Worm (Caenorhabditis elegans) whole organism, young adult: ENCODE measurements around the gene cnnm-3.

Source experiments
- B0261.1 ChIP-seq: sonication (generic microtip); optimal IDR thresholded peaks from 2 replicates; lab custom pipeline; 2016; ENCODE audit warnings: mild to moderate bottlenecking, missing genetic modification characterization, moderate library complexity, missing compliant biosample characterization
- D2030.7 ChIP-seq: fragments of 200-800 bp; sonication (Bioruptor generic); IDR thresholded peaks from 2 replicates; pipeline ENCODE4 v1.3.6; 2022; ENCODE audit warnings: missing genetic modification reagents, missing genetic modification characterization, missing compliant biosample characterization
- F52B5.7 ChIP-seq: sonication (generic microtip); optimal IDR thresholded peaks from 2 replicates; lab custom pipeline; 2016; ENCODE audit warnings: mild to moderate bottlenecking, missing genetic modification characterization, missing compliant biosample characterization
- F57C9.4 ChIP-seq: sonication (generic microtip); optimal IDR thresholded peaks from 2 replicates; lab custom pipeline; 2017; ENCODE audit warnings: mild to moderate bottlenecking, missing genetic modification characterization, missing compliant biosample characterization
- unc-130 ChIP-seq: sonication (generic microtip); optimal IDR thresholded peaks from 2 replicates; lab custom pipeline; 2016; ENCODE audit warnings: missing genetic modification reagents, missing genetic modification characterization, missing compliant biosample characterization

- TF ChIP-seq F57C9.4 (tag; lab: Kevin White, UChicago): no peak
- no peak for TF ChIP-seq D2030.7
- no peak for TF ChIP-seq unc-130 (GFP tag; lab: Kevin White, UChicago)
- no peak for TF ChIP-seq F52B5.7 (tag; lab: Kevin White, UChicago)
- no peak for TF ChIP-seq B0261.1 (tag; lab: Kevin White, UChicago)
Observed at ce11 chrX:3089423-3089822, 43.8 kb upstream of the cnnm-3 start, which contains the start of gene pccb-1.
